Worm (Caenorhabditis elegans) whole organism, young adult: ENCODE measurements around the gene F41G3.3.

Experiments used
- C06A6.2 ChIP-seq: fragments of 200-800 bp; sonication (Bioruptor generic); conservative IDR thresholded peaks from 2 replicates; pipeline ENCODE4 v1.3.6; 2022; ENCODE audit warnings: missing genetic modification characterization, missing compliant biosample characterization
- D2030.7 ChIP-seq: fragments of 200-800 bp; sonication (Bioruptor generic); IDR thresholded peaks from 2 replicates; pipeline ENCODE4 v1.3.6; 2022; ENCODE audit warnings: missing genetic modification reagents, missing genetic modification characterization, missing compliant biosample characterization
- Y67H2A.10 ChIP-seq: fragments of 200-800 bp; sonication (Bioruptor generic); conservative IDR thresholded peaks from 2 replicates; pipeline ENCODE4 v1.3.6; 2022; ENCODE audit warnings: missing genetic modification reagents, missing genetic modification characterization, missing compliant biosample characterization
- ama-1 ChIP-seq, 3 experiments: fragments of 150-350 bp in 1 of 3; sonication (generic microtip) in 2 of 3; optimal IDR thresholded peaks; 2 replicates each; lab custom pipeline; 2014 to 2018; ENCODE audit warnings: missing biosample characterization in 2 of 3, missing genetic modification characterization in 2 of 3, missing genetic modification reagents in 2 of 3
- bed-2 ChIP-seq: fragments of 200-800 bp; sonication (Bioruptor generic); IDR thresholded peaks from 2 replicates; pipeline ENCODE4 v1.3.6; 2022; ENCODE audit warnings: missing genetic modification reagents, missing genetic modification characterization, missing compliant biosample characterization
- nhr-27 ChIP-seq: fragments of 200-800 bp; sonication (Bioruptor generic); optimal IDR thresholded peaks from 2 replicates; lab custom pipeline; 2018; ENCODE audit warnings: mild to moderate bottlenecking, missing genetic modification characterization, moderate library complexity, missing compliant biosample characterization

DNA sequence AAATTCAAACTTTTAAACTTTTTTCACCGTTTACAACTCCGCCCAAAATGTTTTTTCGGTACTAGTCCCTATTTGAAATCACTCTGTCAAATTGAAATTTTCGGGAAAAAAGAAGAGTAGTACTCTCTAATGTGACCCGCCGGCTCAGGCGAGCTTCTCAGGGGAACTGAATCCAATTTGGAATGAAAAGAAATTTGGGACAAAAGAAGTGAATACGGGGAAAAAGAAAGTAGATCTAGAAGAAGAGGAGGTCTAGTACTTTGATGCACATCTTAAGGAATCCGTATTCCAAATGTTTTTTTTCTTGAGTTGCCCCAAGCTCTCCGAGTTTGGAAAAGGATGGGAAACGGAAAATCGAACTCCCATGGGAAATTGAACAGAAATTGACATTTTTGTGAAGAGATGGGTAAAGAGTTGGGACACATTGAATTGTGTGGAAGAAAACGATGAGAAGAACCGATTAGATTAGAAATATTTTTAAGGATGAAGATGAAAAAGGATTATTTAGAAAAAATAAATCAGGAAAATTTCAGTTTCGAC is 49.7 kb upstream of the F41G3.3 start:
- TF ChIP-seq C06A6.2: no peak
- no peak for TF ChIP-seq D2030.7 (GFP tag; lab: Robert Waterston, UW)
- TF ChIP-seq Y67H2A.10 (GFP tag; lab: Robert Waterston, UW): no peak
- no peak for TF ChIP-seq nhr-27 (tag; lab: Kevin White, UChicago)
- TF ChIP-seq ama-1 (optimal IDR thresholded peaks at IDR 0.05; lab: Kevin White, UChicago): no peak
- no peak for TF ChIP-seq ama-1 (GFP tag; optimal IDR thresholded peaks at IDR 0.05; lab: Kevin White, UChicago)
- TF ChIP-seq bed-2 (GFP tag; lab: Robert Waterston, UW): no peak
